Worm (Caenorhabditis elegans): ENCODE results near the gene F57G9.3.

Gene F57G9.3

ce11 chrII:12417514-12417913, 7.5 kb upstream of the F57G9.3 start, which contains the start of gene sre-27:
Gene sre-27 (minus strand): TSS chrII:12417614.
- TF ChIP-seq dmd-4 (tag; optimal IDR thresholded peaks at IDR 0.05): no peak
- TF ChIP-seq sma-3 (GFP tag; optimal IDR thresholded peaks at IDR 0.05): no peak
- TF ChIP-seq skn-1 (tag; optimal IDR thresholded peaks at IDR 0.05): no peak
- TF ChIP-seq snpc-4 (tag; optimal IDR thresholded peaks at IDR 0.05): no peak
- TF ChIP-seq nhr-10 (tag; optimal IDR thresholded peaks at IDR 0.05): no peak
- TF ChIP-seq nhr-12 (tag; optimal IDR thresholded peaks at IDR 0.05): no peak
- TF ChIP-seq gmeb-1 (tag; optimal IDR thresholded peaks at IDR 0.05): no peak
- TF ChIP-seq zag-1 (tag; optimal IDR thresholded peaks at IDR 0.05): no peak
- TF ChIP-seq R02D3.7 (tag; optimal IDR thresholded peaks at IDR 0.05): no peak

ce11 chrII:12414805-12415204, 4.8 kb upstream of the F57G9.3 start, which contains the start of gene Y57A10C.11:
Gene Y57A10C.11 (minus strand): TSS chrII:12414905.
- TF ChIP-seq lin-39 (tag; optimal IDR thresholded peaks at IDR 0.05) (no peak), nhr-12 (tag; optimal IDR thresholded peaks at IDR 0.05) (no peak), nhr-10 (tag; optimal IDR thresholded peaks at IDR 0.05) (no peak), mab-5 (tag; optimal IDR thresholded peaks at IDR 0.05) (no peak), mdl-1 (tag; optimal IDR thresholded peaks at IDR 0.05) (no peak), aly-2 (tag; optimal IDR thresholded peaks at IDR 0.05) (no peak), skn-1 (tag; optimal IDR thresholded peaks at IDR 0.05) (no peak), ceh-16 (tag; optimal IDR thresholded peaks at IDR 0.05) (no peak), elt-3 (tag; optimal IDR thresholded peaks at IDR 0.05) (no peak)

- no peak for TF ChIP-seq ama-1 (optimal IDR thresholded peaks at IDR 0.05)
- TF ChIP-seq unc-39 (tag; optimal IDR thresholded peaks at IDR 0.05): no peak
- no peak for TF ChIP-seq nhr-25 (tag; optimal IDR thresholded peaks at IDR 0.05)
- no peak for TF ChIP-seq nhr-12 (tag; optimal IDR thresholded peaks at IDR 0.05)
- no peak for TF ChIP-seq nhr-21 (tag; optimal IDR thresholded peaks at IDR 0.05)
- no peak for TF ChIP-seq elt-1 (tag; optimal IDR thresholded peaks at IDR 0.05)
- TF ChIP-seq snpc-4 (tag; optimal IDR thresholded peaks at IDR 0.05): no peak
- no peak for TF ChIP-seq gmeb-1 (tag; optimal IDR thresholded peaks at IDR 0.05)
- no peak for TF ChIP-seq nhr-77 (tag; optimal IDR thresholded peaks at IDR 0.05)
- no peak for TF ChIP-seq R02D3.7 (tag; optimal IDR thresholded peaks at IDR 0.05)
- TF ChIP-seq nhr-237 (tag; optimal IDR thresholded peaks at IDR 0.05): no peak
- TF ChIP-seq peb-1 (tag; optimal IDR thresholded peaks at IDR 0.05): no peak
- no peak for TF ChIP-seq alr-1 (tag; optimal IDR thresholded peaks at IDR 0.05)
- no peak for TF ChIP-seq lin-13 (GFP tag; optimal IDR thresholded peaks at IDR 0.05)
- no peak for TF ChIP-seq mbf-1 (tag; optimal IDR thresholded peaks at IDR 0.05)
- TF ChIP-seq egl-27 (tag; optimal IDR thresholded peaks at IDR 0.05): no peak
- TF ChIP-seq skn-1 (tag; optimal IDR thresholded peaks at IDR 0.05): no peak
- no peak for TF ChIP-seq lin-11 (tag; optimal IDR thresholded peaks at IDR 0.05)
- TF ChIP-seq nhr-6 (tag; optimal IDR thresholded peaks at IDR 0.05): no peak
Measured at ce11 chrII:12412417-12412816, 2.4 kb upstream of the F57G9.3 start, which contains the start of gene Y57A10C.1. Gene Y57A10C.1 (minus strand): TSS chrII:12412517.

- TF ChIP-seq F13H6.1 (tag; optimal IDR thresholded peaks at IDR 0.05) (no peak), nhr-77 (tag; optimal IDR thresholded peaks at IDR 0.05) (no peak), skn-1 (tag; optimal IDR thresholded peaks at IDR 0.05) (no peak), snpc-4 (tag; optimal IDR thresholded peaks at IDR 0.05) (no peak), nhr-21 (tag; optimal IDR thresholded peaks at IDR 0.05) (no peak), nhr-10 (tag; optimal IDR thresholded peaks at IDR 0.05) (no peak), aly-2 (tag; optimal IDR thresholded peaks at IDR 0.05) (no peak), R02D3.7 (tag; optimal IDR thresholded peaks at IDR 0.05) (no peak), gmeb-1 (tag; optimal IDR thresholded peaks at IDR 0.05) (no peak), ztf-4 (tag; optimal IDR thresholded peaks at IDR 0.05) (no peak), unc-55 (GFP tag; optimal IDR thresholded peaks at IDR 0.05) (no peak), nhr-25 (tag; optimal IDR thresholded peaks at IDR 0.05) (no peak), nhr-129 (tag; optimal IDR thresholded peaks at IDR 0.05) (no peak), ztf-11 (tag; optimal IDR thresholded peaks at IDR 0.05) (no peak), zag-1 (tag; optimal IDR thresholded peaks at IDR 0.05) (no peak), elt-1 (tag; optimal IDR thresholded peaks at IDR 0.05) (no peak)
Measured at ce11 chrII:12408717-12409116, 1.3 kb downstream of the F57G9.3 start, which contains the start of gene sre-31. Gene sre-31 (minus strand): TSS chrII:12408817.

- no peak for TF ChIP-seq ceh-16 (tag; optimal IDR thresholded peaks at IDR 0.05)
- no peak for TF ChIP-seq skn-1 (tag; optimal IDR thresholded peaks at IDR 0.05)
- no peak for TF ChIP-seq ama-1 (optimal IDR thresholded peaks at IDR 0.05)
- no peak for TF ChIP-seq lsy-2 (tag; optimal IDR thresholded peaks at IDR 0.05)
- no peak for TF ChIP-seq peb-1 (tag; optimal IDR thresholded peaks at IDR 0.05)
- no peak for TF ChIP-seq nhr-237 (tag; optimal IDR thresholded peaks at IDR 0.05)
- TF ChIP-seq elt-1 (tag; optimal IDR thresholded peaks at IDR 0.05): no peak
- no peak for TF ChIP-seq zag-1 (tag; optimal IDR thresholded peaks at IDR 0.05)
Measured at ce11 chrII:12406394-12406793, 3.6 kb downstream of the F57G9.3 start, which contains the start of gene sre-30. Gene sre-30 (minus strand): TSS chrII:12406494.

Data from whole organism, L2 larva.